Fruit fly (Drosophila melanogaster) whole organism, wandering third instar larva: ENCODE measurements around the gene CG14229.

ENCODE experiments used
- Abd-B ChIP-seq: fragments of >200 bp; optimal IDR thresholded peaks from 2 replicates; lab custom pipeline; 2017; ENCODE audit warnings: missing biosample characterization, missing genetic modification characterization
- CG9705 ChIP-seq: fragments of 200-800 bp; sonication (Bioruptor generic); optimal IDR thresholded peaks from 2 replicates; lab custom pipeline; 2018; ENCODE audit warnings: missing biosample characterization, mild to moderate bottlenecking, missing genetic modification characterization
- Dfd ChIP-seq: fragments of >200 bp; optimal IDR thresholded peaks from 2 replicates; lab custom pipeline; 2017; ENCODE audit warnings: missing biosample characterization, missing genetic modification characterization
- Dif ChIP-seq: fragments of 200-275, 200-300 bp; sonication (Bioruptor generic); optimal IDR thresholded peaks from 2 replicates; lab custom pipeline; 2018; ENCODE audit warnings: missing biosample characterization, missing genetic modification characterization; ENCODE audit not compliant: partially characterized antibody
- GATAd ChIP-seq: sonication (Bioruptor generic); optimal IDR thresholded peaks from 2 replicates; lab custom pipeline; 2016; ENCODE audit warnings: missing biosample characterization, missing genetic modification characterization
- HLH106 ChIP-seq: fragments of 200-800 bp; optimal IDR thresholded peaks from 3 replicates; lab custom pipeline; 2019; ENCODE audit warnings: missing biosample characterization, mild to moderate bottlenecking, missing genetic modification characterization, moderate library complexity
- Hnf4 ChIP-seq: fragments of 200-800 bp; sonication (Bioruptor generic); optimal IDR thresholded peaks from 2 replicates; lab custom pipeline; 2016; ENCODE audit warnings: missing biosample characterization, mild to moderate bottlenecking, missing genetic modification characterization
- Hr83 ChIP-seq: fragments of 200-300 bp; sonication (Bioruptor generic); optimal IDR thresholded peaks from 2 replicates; lab custom pipeline; 2016; ENCODE audit warnings: missing biosample characterization, mild to moderate bottlenecking, missing genetic modification characterization, moderate library complexity; ENCODE audit not compliant: poor library complexity, severe bottlenecking
- Jra ChIP-seq: sonication (Bioruptor generic); optimal IDR thresholded peaks from 2 replicates; lab custom pipeline; 2016; ENCODE audit warnings: missing biosample characterization, missing genetic modification characterization
- Mio ChIP-seq: sonication (Bioruptor generic); optimal IDR thresholded peaks from 2 replicates; lab custom pipeline; 2016; ENCODE audit warnings: missing biosample characterization, missing genetic modification characterization
- OdsH ChIP-seq: fragments of 200-800 bp; sonication (Bioruptor generic); optimal IDR thresholded peaks from 2 replicates; lab custom pipeline; 2016; ENCODE audit warnings: missing biosample characterization, mild to moderate bottlenecking, missing genetic modification characterization
- Rel ChIP-seq, 2 experiments: fragments of 200-800 bp; sonication (Bioruptor generic) in 1 of 2; optimal IDR thresholded peaks; 2 replicates in 1 of 2; 3 replicates in 1 of 2; lab custom pipeline; 2016 to 2019; ENCODE audit warnings: mild to moderate bottlenecking in 2 of 2, missing biosample characterization in 2 of 2, missing genetic modification characterization in 2 of 2, moderate library complexity in 1 of 2
- Sp1 ChIP-seq: fragments of 200-800 bp; sonication (Bioruptor generic); optimal IDR thresholded peaks from 3 replicates; lab custom pipeline; 2019; ENCODE audit warnings: missing biosample characterization, mild to moderate bottlenecking, missing genetic modification characterization, moderate library complexity
- Vsx2 ChIP-seq: fragments of 200-300, 225-300 bp; sonication (Bioruptor generic); optimal IDR thresholded peaks from 2 replicates; lab custom pipeline; 2018; ENCODE audit warnings: missing biosample characterization, missing genetic modification characterization; ENCODE audit not compliant: partially characterized antibody
- br ChIP-seq: fragments of 200-800 bp; sonication (Bioruptor generic); optimal IDR thresholded peaks from 2 replicates; lab custom pipeline; 2016; ENCODE audit warnings: missing biosample characterization, missing genetic modification characterization
- brk ChIP-seq: fragments of 200-800 bp; sonication (Bioruptor generic); optimal IDR thresholded peaks from 2 replicates; lab custom pipeline; 2016; ENCODE audit warnings: missing biosample characterization, mild to moderate bottlenecking, missing genetic modification characterization
- dl ChIP-seq, 2 experiments: fragments of 175-275, 200-275 bp in 1 of 2; fragments of 200-275 bp in 1 of 2; sonication (Bioruptor generic); optimal IDR thresholded peaks; lab custom pipeline; 2018; ENCODE audit warnings: mild to moderate bottlenecking in 2 of 2, missing biosample characterization in 2 of 2, missing genetic modification characterization in 2 of 2, moderate library complexity in 2 of 2; ENCODE audit not compliant: partially characterized antibody in 2 of 2, insufficient read depth in 1 of 2
- dmrt93B ChIP-seq: fragments of 200-800 bp; sonication (Bioruptor generic); optimal IDR thresholded peaks from 2 replicates; lab custom pipeline; 2018; ENCODE audit warnings: missing biosample characterization, mild to moderate bottlenecking, missing genetic modification characterization
- ey ChIP-seq: fragments of 200-800 bp; sonication (Bioruptor generic); optimal IDR thresholded peaks from 2 replicates; lab custom pipeline; 2016; ENCODE audit warnings: missing biosample characterization, missing genetic modification characterization
- foxo ChIP-seq, 2 experiments: fragments of 200-800 bp; sonication (Bioruptor generic); optimal IDR thresholded peaks; 2 replicates in 1 of 2; 3 replicates in 1 of 2; lab custom pipeline; 2016 to 2017; ENCODE audit warnings: missing biosample characterization in 2 of 2, missing genetic modification characterization in 2 of 2
- fru ChIP-seq: fragments of 200-800 bp; sonication (Bioruptor generic); optimal IDR thresholded peaks from 3 replicates; lab custom pipeline; 2016; ENCODE audit warnings: missing biosample characterization, mild to moderate bottlenecking, missing genetic modification characterization
- h ChIP-seq: fragments of 200-800 bp; sonication (Bioruptor generic); optimal IDR thresholded peaks from 3 replicates; lab custom pipeline; 2016; ENCODE audit warnings: missing biosample characterization, mild to moderate bottlenecking, missing genetic modification characterization
- jim ChIP-seq: fragments of 175-275, 200-325 bp; sonication (Bioruptor generic); optimal IDR thresholded peaks from 2 replicates; lab custom pipeline; 2016; ENCODE audit warnings: missing biosample characterization, mild to moderate bottlenecking, missing genetic modification characterization
- lola ChIP-seq: fragments of >200 bp; optimal IDR thresholded peaks from 2 replicates; lab custom pipeline; 2017; ENCODE audit warnings: missing biosample characterization, missing genetic modification characterization
- pan ChIP-seq: fragments of >200 bp; optimal IDR thresholded peaks from 2 replicates; lab custom pipeline; 2017
- psq ChIP-seq: fragments of 200-800 bp; sonication (Bioruptor generic); optimal IDR thresholded peaks from 3 replicates; lab custom pipeline; 2017; ENCODE audit warnings: missing biosample characterization, mild to moderate bottlenecking, missing genetic modification characterization, moderate library complexity
- rgr ChIP-seq: fragments of 200-800 bp; sonication (Bioruptor generic); optimal IDR thresholded peaks from 3 replicates; lab custom pipeline; 2016; ENCODE audit warnings: missing biosample characterization, mild to moderate bottlenecking, missing genetic modification characterization
- sage ChIP-seq: fragments of 200-800 bp; sonication (Bioruptor generic); optimal IDR thresholded peaks from 2 replicates; lab custom pipeline; 2016; ENCODE audit warnings: missing biosample characterization, mild to moderate bottlenecking, missing genetic modification characterization
- sv ChIP-seq: fragments of 200-800 bp; sonication (Bioruptor generic); optimal IDR thresholded peaks from 3 replicates; lab custom pipeline; 2016; ENCODE audit warnings: missing biosample characterization, missing genetic modification characterization
- tai ChIP-seq: sonication (Bioruptor generic); optimal IDR thresholded peaks from 2 replicates; lab custom pipeline; 2016; ENCODE audit warnings: missing biosample characterization, missing genetic modification characterization
- usp ChIP-seq: fragments of >200 bp; optimal IDR thresholded peaks from 2 replicates; lab custom pipeline; 2017; ENCODE audit warnings: missing biosample characterization, missing genetic modification characterization
- woc ChIP-seq: sonication (Bioruptor generic); optimal IDR thresholded peaks from 2 replicates; lab custom pipeline; 2016; ENCODE audit warnings: missing biosample characterization, mild to moderate bottlenecking, missing genetic modification characterization

The CG14229 gene

DNA sequence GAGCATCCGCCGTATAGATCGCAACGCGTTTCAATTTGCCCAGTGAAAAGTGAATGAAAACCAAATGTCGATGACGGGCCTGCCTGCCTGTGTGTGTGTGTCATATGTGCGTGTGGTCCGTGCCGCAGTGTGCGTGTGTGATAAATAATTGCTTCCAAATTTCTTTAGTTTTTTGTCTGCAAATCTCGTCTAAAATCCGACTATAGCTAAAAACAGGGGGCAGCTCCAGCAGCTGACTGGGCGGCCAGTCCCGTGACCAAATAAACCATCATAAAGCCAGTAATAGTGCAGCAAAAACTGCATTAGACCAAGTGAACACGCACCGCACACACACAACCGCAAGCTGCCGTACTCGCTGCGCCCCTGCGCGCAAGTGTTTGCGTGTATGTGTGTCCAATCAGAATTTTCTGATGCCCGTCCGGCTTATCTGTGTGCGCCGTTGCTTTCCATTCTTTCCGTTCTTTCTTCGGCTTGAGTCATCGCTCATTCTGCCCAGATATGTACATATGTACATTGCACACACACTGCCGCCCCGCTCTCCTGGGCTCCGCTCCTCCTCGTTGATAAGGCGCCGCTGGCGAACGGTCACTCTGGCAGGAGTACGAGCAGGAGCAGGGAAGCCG, 2.3 kb upstream of the CG14229 start (continued):
- peak; percentile 38 for TF ChIP-seq h

DNA sequence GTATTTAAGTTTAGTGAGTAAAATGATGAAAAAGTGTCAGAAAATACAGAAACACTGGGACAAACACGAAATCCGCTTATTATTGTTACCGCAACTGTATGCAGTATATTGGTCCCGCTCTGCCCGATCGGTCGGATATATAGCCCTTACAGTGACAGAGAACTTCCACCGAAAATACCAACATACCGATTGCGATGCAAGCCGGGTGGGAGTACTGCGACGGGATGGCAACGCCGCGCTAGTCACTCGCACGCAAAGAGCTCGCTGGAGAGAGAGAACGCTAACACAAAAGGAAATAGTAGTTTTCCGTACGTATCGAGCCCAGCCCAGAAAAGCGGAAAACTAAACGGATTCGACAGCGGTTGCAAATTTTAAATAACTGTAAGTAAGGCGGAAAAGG, 1.8 kb upstream of the CG14229 start, which contains the start of gene Cdc42:
Cdc42 (plus strand) TSS at position 247 of the 400 bp plus-strand sequence.
- TF ChIP-seq h (no peak), Hr83 (GFP tag; lab: Kevin White, UChicago) (peak; percentile 12), Rel (GFP tag; optimal IDR thresholded peaks at IDR 0.05; lab: Kevin White, UChicago) (no peak), Rel (tag; optimal IDR thresholded peaks at IDR 0.05; lab: Kevin White, UChicago) (no peak), Abd-B (no peak), dmrt93B (no peak)

DNA sequence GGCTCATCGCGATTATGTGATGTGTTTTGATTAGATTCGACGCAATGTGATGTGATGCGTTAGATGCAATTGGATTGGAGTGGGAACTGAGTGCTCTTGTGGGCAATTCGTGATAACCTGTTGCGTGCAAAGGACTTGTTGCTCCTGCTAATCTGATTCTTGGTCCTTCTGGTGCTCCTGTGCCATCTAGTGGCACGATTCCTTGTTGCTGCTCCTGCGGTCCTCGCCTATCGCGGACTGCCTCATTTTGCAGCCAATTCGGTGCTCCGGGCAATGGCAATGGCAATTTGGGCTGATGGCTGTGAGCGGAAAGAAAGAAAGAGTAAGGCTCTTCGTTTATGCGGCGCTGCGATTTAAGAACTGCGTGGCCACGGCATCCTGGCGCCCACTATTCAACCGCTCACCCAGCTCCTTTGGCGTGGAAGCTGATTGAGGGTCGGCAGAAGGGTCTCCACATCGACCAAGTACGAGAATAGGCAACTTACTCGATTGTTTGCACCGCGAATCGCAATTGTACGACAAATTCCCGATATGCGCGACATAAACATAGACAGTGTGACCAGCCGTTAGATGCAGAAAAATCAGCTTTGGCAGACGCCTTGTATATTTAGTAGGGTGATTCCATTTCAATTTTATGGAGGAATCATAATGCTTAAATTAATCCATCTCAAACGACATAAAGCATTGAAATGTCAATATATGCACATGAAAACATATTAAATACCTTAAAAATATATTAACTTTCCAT, 1.9 kb downstream of the CG14229 start, which contains the start of gene Mer:
Mer (minus strand) TSS at position 550 of the 748 bp plus-strand sequence.
- TF ChIP-seq sage (GFP tag; lab: Kevin White, UChicago), result no peak
- no peak for TF ChIP-seq lola (GFP tag; lab: Kevin White, UChicago)
- peak; percentile 84 for TF ChIP-seq Sp1 (GFP tag; lab: Kevin White, UChicago)
- no peak for TF ChIP-seq dl (GFP tag; optimal IDR thresholded peaks at IDR 0.05; lab: Kevin White, UChicago; ENCODE audit: insufficient read depth in 1 of 2, partially characterized antibody in 2 of 2)
- TF ChIP-seq Abd-B, result no peak
- no peak for TF ChIP-seq Mio (GFP tag; lab: Kevin White, UChicago)
- peak; percentile 88 for TF ChIP-seq fru (GFP tag; lab: Kevin White, UChicago)
- peak; percentile 84 for TF ChIP-seq br
- peak; percentile 84 for TF ChIP-seq h
- peak; percentile 12 for TF ChIP-seq dmrt93B
- no peak for TF ChIP-seq tai
- no peak for TF ChIP-seq Rel (GFP tag; optimal IDR thresholded peaks at IDR 0.05; lab: Kevin White, UChicago)
- peak; percentile 72 for TF ChIP-seq Rel (tag; optimal IDR thresholded peaks at IDR 0.05; lab: Kevin White, UChicago)
- peak; percentile 62 for TF ChIP-seq sv (GFP tag; lab: Kevin White, UChicago)
- TF ChIP-seq woc (GFP tag; lab: Kevin White, UChicago), result peak; percentile 82
- TF ChIP-seq rgr (GFP tag; lab: Kevin White, UChicago), result peak; percentile 84
- TF ChIP-seq foxo (GFP tag; optimal IDR thresholded peaks at IDR 0.05; lab: Kevin White, UChicago), result peak in 1 of 2 experiments; percentile 85
- no peak for TF ChIP-seq Dfd
- TF ChIP-seq ey, result peak; percentile 82
- TF ChIP-seq usp (GFP tag; lab: Kevin White, UChicago), result no peak
- TF ChIP-seq Hr83 (GFP tag; lab: Kevin White, UChicago), result peak; percentile 40
- TF ChIP-seq OdsH (GFP tag; lab: Kevin White, UChicago), result peak; percentile 80
- TF ChIP-seq Vsx2 (GFP tag; lab: Kevin White, UChicago), result no peak
- TF ChIP-seq Dif (GFP tag; lab: Kevin White, UChicago), result no peak
- peak; percentile 87 for TF ChIP-seq HLH106 (tag; lab: Kevin White, UChicago)
- peak; percentile 55 for TF ChIP-seq CG9705
- no peak for TF ChIP-seq jim
- TF ChIP-seq Hnf4 (GFP tag; lab: Kevin White, UChicago), result no peak
- peak; percentile 9 for TF ChIP-seq Jra (GFP tag; lab: Kevin White, UChicago)
- TF ChIP-seq psq (GFP tag; lab: Kevin White, UChicago), result peak; percentile 51
- TF ChIP-seq brk, result no peak
- peak; percentile 14 for TF ChIP-seq GATAd
- TF ChIP-seq pan (lab: Kevin White, UChicago), result no peak

DNA sequence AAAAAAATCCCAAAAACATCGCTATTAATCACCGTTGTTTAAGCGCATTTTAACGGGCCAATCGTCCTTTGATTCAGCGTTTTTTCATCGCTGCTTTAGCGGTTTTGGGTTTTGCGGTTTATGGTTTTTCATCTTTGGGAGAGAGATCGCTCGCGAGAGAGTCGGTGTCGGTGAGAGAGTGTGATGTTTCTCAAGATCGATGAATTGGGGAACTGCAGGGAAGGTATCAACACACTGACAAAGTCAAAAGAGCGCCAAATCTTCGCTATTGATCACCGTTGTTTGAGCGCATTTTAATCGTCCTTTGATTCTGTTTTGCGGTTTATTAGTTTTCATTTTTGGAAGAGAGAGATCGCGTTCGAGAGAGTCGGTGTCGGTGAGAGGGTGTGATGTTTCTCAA, 5.0 kb downstream of the CG14229 start:
- no peak for TF ChIP-seq dmrt93B
